Fruit fly (Drosophila melanogaster) whole organism, embryonic: ENCODE data around the gene CG8526.

Source experiments
- Atf6 ChIP-seq: fragments of 200-800 bp; sonication (Bioruptor generic); IDR thresholded peaks from 2 replicates; pipeline ENCODE4 v1.3.6; 2022; ENCODE audit warnings: missing biosample characterization, missing genetic modification characterization
- Bdp1 ChIP-seq: fragments of 200-800 bp; sonication (Bioruptor generic); optimal IDR thresholded peaks from 3 replicates; lab custom pipeline; 2016; ENCODE audit warnings: missing biosample characterization, missing genetic modification characterization
- CG10209 ChIP-seq: fragments of 200-800 bp; sonication (Bioruptor generic); optimal IDR thresholded peaks from 3 replicates; lab custom pipeline; 2017; ENCODE audit warnings: missing biosample characterization, mild to moderate bottlenecking, missing genetic modification characterization, missing genetic modification reagents
- CG10267 ChIP-seq: fragments of 200-800 bp; sonication (Bioruptor generic); optimal IDR thresholded peaks from 2 replicates; lab custom pipeline; 2018; ENCODE audit warnings: missing biosample characterization, mild to moderate bottlenecking, missing genetic modification characterization, moderate library complexity
- CG11695 ChIP-seq: fragments of 200-800 bp; sonication (Bioruptor generic); IDR thresholded peaks from 3 replicates; pipeline ENCODE4 v1.3.6; 2022; ENCODE audit warnings: missing biosample characterization, missing genetic modification characterization
- CG12769 ChIP-seq: fragments of 200-800 bp; sonication (Bioruptor generic); optimal IDR thresholded peaks from 2 replicates; lab custom pipeline; 2019; ENCODE audit warnings: missing biosample characterization, mild to moderate bottlenecking, missing genetic modification characterization, moderate library complexity
- CG12942 ChIP-seq: fragments of 200-800 bp; sonication (Bioruptor generic); optimal IDR thresholded peaks from 3 replicates; lab custom pipeline; 2016; ENCODE audit warnings: missing biosample characterization, missing genetic modification characterization
- CG15601 ChIP-seq: fragments of 200-800 bp; sonication (Bioruptor generic); optimal IDR thresholded peaks from 3 replicates; lab custom pipeline; 2019; ENCODE audit warnings: missing biosample characterization, mild to moderate bottlenecking, missing genetic modification characterization, moderate library complexity
- CG1603 ChIP-seq: fragments of 200-800 bp; sonication (Bioruptor generic); optimal IDR thresholded peaks from 2 replicates; lab custom pipeline; 2019; ENCODE audit warnings: missing biosample characterization, mild to moderate bottlenecking, missing genetic modification characterization, moderate library complexity
- CG32772 ChIP-seq: fragments of 200-800 bp; sonication (Bioruptor generic); IDR thresholded peaks from 2 replicates; pipeline ENCODE4 v1.3.6; 2022; ENCODE audit warnings: missing biosample characterization, missing genetic modification characterization
- CG6791 ChIP-seq: fragments of 200-800 bp; sonication (Bioruptor generic); IDR thresholded peaks from 3 replicates; pipeline ENCODE4 v1.3.6; 2022; ENCODE audit warnings: missing biosample characterization, missing genetic modification characterization; ENCODE audit not compliant: partially characterized antibody
- CG7963 ChIP-seq: fragments of 200-800 bp; sonication (Bioruptor generic); IDR thresholded peaks from 3 replicates; pipeline ENCODE4 v1.3.6; 2022; ENCODE audit warnings: missing biosample characterization, missing genetic modification characterization; ENCODE audit not compliant: partially characterized antibody
- CG8290 ChIP-seq, 3 experiments: fragments of 200-800 bp; sonication (Bioruptor generic); optimal IDR thresholded peaks; 2 replicates each; lab custom pipeline; 2016 to 2019; ENCODE audit warnings: missing biosample characterization in 3 of 3, missing genetic modification characterization in 3 of 3, mild to moderate bottlenecking in 2 of 3, moderate library complexity in 1 of 3
- CG8924 ChIP-seq: fragments of 200-800 bp; optimal IDR thresholded peaks from 3 replicates; lab custom pipeline; 2019; ENCODE audit warnings: missing biosample characterization, mild to moderate bottlenecking, missing genetic modification characterization, moderate library complexity
- CG9797 ChIP-seq: fragments of 200-800 bp; sonication (Bioruptor generic); optimal IDR thresholded peaks from 3 replicates; lab custom pipeline; 2018; ENCODE audit warnings: missing biosample characterization, mild to moderate bottlenecking, missing genetic modification characterization
- CG9817 ChIP-seq: fragments of 200-800 bp; sonication (Bioruptor generic); optimal IDR thresholded peaks from 2 replicates; lab custom pipeline; 2018; ENCODE audit warnings: missing biosample characterization, mild to moderate bottlenecking, missing genetic modification characterization, moderate library complexity
- D ChIP-seq, 2 experiments: fragments of 200-800 bp in 1 of 2; fragments of >200 bp in 1 of 2; sonication (Bioruptor generic) in 1 of 2; optimal IDR thresholded peaks; 2 replicates in 1 of 2; 3 replicates in 1 of 2; lab custom pipeline; 2017; ENCODE audit warnings: mild to moderate bottlenecking in 1 of 2, missing biosample characterization in 1 of 2, missing genetic modification characterization in 1 of 2, missing genetic modification reagents in 1 of 2
- Dip3 ChIP-seq: fragments of 200-800 bp; sonication (Bioruptor generic); optimal IDR thresholded peaks from 3 replicates; lab custom pipeline; 2016; ENCODE audit warnings: missing biosample characterization, missing genetic modification characterization
- Doc3 ChIP-seq: fragments of 200-800 bp; sonication (Bioruptor generic); IDR thresholded peaks from 3 replicates; pipeline ENCODE4 v1.3.6; 2022; ENCODE audit warnings: missing biosample characterization, missing genetic modification characterization; ENCODE audit not compliant: partially characterized antibody
- HLH4C ChIP-seq: fragments of 200-800 bp; sonication (Bioruptor generic); IDR thresholded peaks from 3 replicates; pipeline ENCODE4 v1.3.6; 2022; ENCODE audit warnings: missing biosample characterization, missing genetic modification characterization; ENCODE audit not compliant: partially characterized antibody
- HmgD ChIP-seq: fragments of 200-800 bp; sonication (Bioruptor generic); optimal IDR thresholded peaks from 3 replicates; lab custom pipeline; 2016; ENCODE audit warnings: missing biosample characterization, missing genetic modification characterization
- Hmr ChIP-seq: fragments of 200-800 bp; sonication (Bioruptor generic); optimal IDR thresholded peaks from 3 replicates; lab custom pipeline; 2017; ENCODE audit warnings: mild to moderate bottlenecking, missing biosample characterization, missing genetic modification reagents, missing genetic modification characterization
- Hr3 ChIP-seq: fragments of 200-800 bp; sonication (Bioruptor generic); optimal IDR thresholded peaks from 3 replicates; lab custom pipeline; 2016; ENCODE audit warnings: missing biosample characterization, missing genetic modification characterization
- Hr51 ChIP-seq, 2 experiments: fragments of 200-800 bp; sonication (Bioruptor generic); optimal IDR thresholded peaks; 2 replicates in 1 of 2; 3 replicates in 1 of 2; lab custom pipeline; 2016 to 2018; ENCODE audit warnings: missing biosample characterization in 2 of 2, missing genetic modification characterization in 2 of 2, mild to moderate bottlenecking in 1 of 2, moderate library complexity in 1 of 2
- Lim3 ChIP-seq: fragments of 200-800 bp; sonication (Bioruptor generic); IDR thresholded peaks from 2 replicates; pipeline ENCODE4 v1.3.6; 2022; ENCODE audit warnings: missing biosample characterization, missing genetic modification characterization
- Myb ChIP-seq: fragments of 200-800 bp; sonication (Bioruptor generic); optimal IDR thresholded peaks from 2 replicates; lab custom pipeline; 2016; ENCODE audit warnings: missing biosample characterization, missing genetic modification characterization
- Nf-YA ChIP-seq: fragments of 200-800 bp; sonication (Bioruptor generic); IDR thresholded peaks from 2 replicates; pipeline ENCODE4 v1.3.6; 2022; ENCODE audit warnings: missing biosample characterization, missing genetic modification characterization
- Opbp ChIP-seq: fragments of 200-800 bp; sonication (Bioruptor generic); IDR thresholded peaks from 3 replicates; pipeline ENCODE4 v1.3.6; 2022; ENCODE audit warnings: missing biosample characterization, missing genetic modification characterization; ENCODE audit not compliant: partially characterized antibody
- Optix ChIP-seq: fragments of 200-800 bp; sonication (Bioruptor generic); IDR thresholded peaks from 3 replicates; pipeline ENCODE4 v1.3.6; 2022; ENCODE audit warnings: missing biosample characterization, missing genetic modification characterization
- Vsx1 ChIP-seq: fragments of 200-800 bp; sonication (Bioruptor generic); optimal IDR thresholded peaks from 2 replicates; lab custom pipeline; 2017; ENCODE audit warnings: missing biosample characterization, mild to moderate bottlenecking, missing genetic modification characterization, missing genetic modification reagents
- al ChIP-seq: fragments of 200-800 bp; sonication (Bioruptor generic); IDR thresholded peaks from 2 replicates; pipeline ENCODE4 v1.3.6; 2022; ENCODE audit warnings: missing biosample characterization, missing genetic modification characterization
- cas ChIP-seq: fragments of 200-800 bp; sonication (Bioruptor generic); IDR thresholded peaks from 2 replicates; pipeline ENCODE4 v1.3.6; 2022; ENCODE audit warnings: missing biosample characterization, missing genetic modification characterization
- dati ChIP-seq: fragments of 200-800 bp; sonication (Bioruptor generic); IDR thresholded peaks from 2 replicates; pipeline ENCODE4 v1.3.6; 2022; ENCODE audit warnings: missing biosample characterization, missing genetic modification characterization
- dmrt11E ChIP-seq: fragments of 200-800 bp; sonication (Bioruptor generic); optimal IDR thresholded peaks from 3 replicates; lab custom pipeline; 2018; ENCODE audit warnings: missing biosample characterization, mild to moderate bottlenecking, missing genetic modification characterization, moderate library complexity
- fd102C ChIP-seq: fragments of 200-800 bp; sonication (Bioruptor generic); optimal IDR thresholded peaks from 2 replicates; lab custom pipeline; 2018; ENCODE audit warnings: missing biosample characterization, mild to moderate bottlenecking, missing genetic modification characterization, moderate library complexity
- grau ChIP-seq: fragments of 200-800 bp; optimal IDR thresholded peaks from 3 replicates; lab custom pipeline; 2019; ENCODE audit warnings: missing biosample characterization, mild to moderate bottlenecking, missing genetic modification characterization, moderate library complexity
- her ChIP-seq: fragments of 200-800 bp; sonication (Bioruptor generic); optimal IDR thresholded peaks from 2 replicates; lab custom pipeline; 2016; ENCODE audit warnings: missing biosample characterization, missing genetic modification characterization
- inv ChIP-seq: fragments of 200-800 bp; sonication (Bioruptor generic); IDR thresholded peaks from 2 replicates; pipeline ENCODE4 v1.3.6; 2022; ENCODE audit warnings: missing biosample characterization, missing genetic modification characterization; ENCODE audit not compliant: partially characterized antibody
- maf-S ChIP-seq: fragments of 200-800 bp; sonication (Bioruptor generic); optimal IDR thresholded peaks from 2 replicates; lab custom pipeline; 2016; ENCODE audit warnings: missing biosample characterization, missing genetic modification characterization
- onecut ChIP-seq: fragments of 200-800 bp; sonication (Bioruptor generic); IDR thresholded peaks from 2 replicates; pipeline ENCODE4 v1.3.6; 2022; ENCODE audit warnings: missing biosample characterization, missing genetic modification characterization
- pan ChIP-seq, 4 experiments: fragments of >200 bp in 3 of 4; fragments of 200-800 bp in 1 of 4; sonication (Bioruptor generic) in 1 of 4; optimal IDR thresholded peaks in 3 of 4; IDR thresholded peaks in 1 of 4; 2 replicates each; pipeline versions ENCODE4 v1.3.6 to Lab custom; 2017 to 2022; ENCODE audit warnings: missing biosample characterization in 2 of 4, missing genetic modification characterization in 2 of 4, mixed read lengths in 1 of 4
- repo ChIP-seq: fragments of 200-800 bp; sonication (Bioruptor generic); optimal IDR thresholded peaks from 2 replicates; lab custom pipeline; 2016; ENCODE audit warnings: missing biosample characterization, missing genetic modification characterization
- sima ChIP-seq: fragments of 200-800 bp; sonication (Bioruptor generic); optimal IDR thresholded peaks from 2 replicates; lab custom pipeline; 2016; ENCODE audit warnings: missing biosample characterization, missing genetic modification characterization
- slbo ChIP-seq: fragments of 200-800 bp; sonication (Bioruptor generic); IDR thresholded peaks from 2 replicates; pipeline ENCODE4 v1.3.6; 2022; ENCODE audit warnings: missing biosample characterization, missing genetic modification characterization
- sna ChIP-seq: fragments of 200-800 bp; sonication (Bioruptor generic); IDR thresholded peaks from 2 replicates; pipeline ENCODE4 v1.3.6; 2022; ENCODE audit warnings: missing biosample characterization, missing genetic modification characterization; ENCODE audit not compliant: partially characterized antibody
- ssp ChIP-seq: fragments of 200-800 bp; sonication (Bioruptor generic); IDR thresholded peaks from 2 replicates; pipeline ENCODE4 v1.3.6; 2022; ENCODE audit warnings: missing biosample characterization, missing genetic modification characterization
- sug ChIP-seq: fragments of 200-800 bp; optimal IDR thresholded peaks from 2 replicates; lab custom pipeline; 2019; ENCODE audit warnings: missing biosample characterization, mild to moderate bottlenecking, missing genetic modification characterization, moderate library complexity
- vfl ChIP-seq: fragments of 200-800 bp; sonication (Bioruptor generic); optimal IDR thresholded peaks from 2 replicates; lab custom pipeline; 2016; ENCODE audit warnings: missing biosample characterization, missing genetic modification characterization

Gene CG8526

DNA sequence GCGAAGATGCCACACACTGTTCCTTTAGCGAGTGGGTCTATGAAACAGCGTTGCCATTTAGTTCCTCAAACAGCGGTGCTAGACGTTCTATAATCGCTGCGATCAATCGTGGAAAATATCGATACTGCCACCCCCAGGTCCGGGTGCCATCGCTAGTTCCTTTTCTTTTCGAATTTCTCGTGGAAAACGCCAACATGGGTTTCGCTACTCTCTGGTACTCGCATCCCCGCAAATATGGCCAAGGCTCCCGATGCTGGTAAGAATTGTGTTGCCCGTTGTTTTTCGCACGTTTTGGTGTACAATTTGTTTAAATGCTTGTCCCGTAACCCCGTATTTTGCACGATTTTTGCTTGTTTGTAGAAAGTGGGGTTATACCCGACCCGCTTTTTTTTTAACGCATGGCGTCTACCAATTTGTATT is 23.1 kb upstream of the CG8526 start, which contains the start of gene RpS29 (continued):
- peak; percentile 72 for TF ChIP-seq Dip3 (GFP tag; lab: Kevin White, UChicago)
- TF ChIP-seq CG12942 (GFP tag; lab: Kevin White, UChicago) = peak; percentile 78
- peak; percentile 89 for TF ChIP-seq her (GFP tag; lab: Kevin White, UChicago)
- TF ChIP-seq pan (optimal IDR thresholded peaks at IDR 0.05; lab: Kevin White, UChicago) = no peak
- peak in 1 of 2 experiments; percentile 76 for TF ChIP-seq pan (GFP tag; optimal IDR thresholded peaks at IDR 0.05 in 1 of 2, IDR thresholded peaks at IDR 0.05 in 1 of 2)
- TF ChIP-seq Optix = peak; percentile 46; the same call in 1 of the 3 replicates
- peak; percentile 72 for TF ChIP-seq al
- peak; percentile 72 for TF ChIP-seq Atf6 (GFP tag; lab: Robert Waterston, UW)
- peak; percentile 73 for TF ChIP-seq CG8290 (GFP tag; optimal IDR thresholded peaks at IDR 0.05; lab: Kevin White, UChicago)
- peak; percentile 31 to 95 for TF ChIP-seq CG8290 (tag; optimal IDR thresholded peaks at IDR 0.05; lab: Kevin White, UChicago)
- peak; percentile 68; the same call in 1 of the 2 replicates for TF ChIP-seq cas (GFP tag; lab: Robert Waterston, UW)
- TF ChIP-seq Hr3 = peak; percentile 50
- peak; percentile 76 for TF ChIP-seq grau (tag; lab: Kevin White, UChicago)
- peak; percentile 97 for TF ChIP-seq CG1603 (tag; lab: Kevin White, UChicago)
- TF ChIP-seq dati (GFP tag; lab: Robert Waterston, UW) = no peak
- no peak for TF ChIP-seq D (optimal IDR thresholded peaks at IDR 0.05; lab: Kevin White, UChicago)
- peak; percentile 60 for TF ChIP-seq D (GFP tag; optimal IDR thresholded peaks at IDR 0.05; lab: Kevin White, UChicago)
- peak; percentile 85 for TF ChIP-seq Doc3 (GFP tag; lab: Robert Waterston, UW)
- TF ChIP-seq dmrt11E (tag; lab: Kevin White, UChicago) = peak; percentile 54
- TF ChIP-seq inv (GFP tag; lab: Robert Waterston, UW) = peak; percentile 92
- peak; percentile 46; the same call in 1 of the 2 replicates for TF ChIP-seq Lim3 (GFP tag; lab: Robert Waterston, UW)
- TF ChIP-seq CG12769 (tag; lab: Kevin White, UChicago) = peak; percentile 89
- peak; percentile 79 for TF ChIP-seq vfl (GFP tag; lab: Kevin White, UChicago)
- peak; percentile 82 for TF ChIP-seq HLH4C
- TF ChIP-seq Hr51 (GFP tag; optimal IDR thresholded peaks at IDR 0.05; lab: Kevin White, UChicago) = peak; percentile 50 to 85
- peak; percentile 71 for TF ChIP-seq repo (GFP tag; lab: Kevin White, UChicago)
- TF ChIP-seq Hmr (GFP tag; lab: Kevin White, UChicago) = peak; percentile 94
- TF ChIP-seq Vsx1 (GFP tag; lab: Kevin White, UChicago) = peak; percentile 72
- TF ChIP-seq CG6791 (GFP tag; lab: Robert Waterston, UW) = peak; percentile 97
- TF ChIP-seq sima (GFP tag; lab: Kevin White, UChicago) = peak; percentile 44
- TF ChIP-seq fd102C (GFP tag; lab: Kevin White, UChicago) = no peak
- peak; percentile 92 for TF ChIP-seq HmgD (GFP tag; lab: Kevin White, UChicago)
- TF ChIP-seq CG32772 = peak; percentile 74
- TF ChIP-seq maf-S (GFP tag; lab: Kevin White, UChicago) = peak; percentile 84
- TF ChIP-seq CG8924 (tag; lab: Kevin White, UChicago) = peak; percentile 58
- TF ChIP-seq ssp (GFP tag; lab: Robert Waterston, UW) = peak; percentile 49
- TF ChIP-seq CG10209 = peak; percentile 72
- peak; percentile 81 for TF ChIP-seq CG15601 (tag; lab: Kevin White, UChicago)
- TF ChIP-seq Opbp (GFP tag; lab: Robert Waterston, UW) = peak; percentile 97
- peak; percentile 65; the same call in 1 of the 2 replicates for TF ChIP-seq onecut (GFP tag; lab: Robert Waterston, UW)
- peak; percentile 47; the same call in 2 of the 3 replicates for TF ChIP-seq CG11695 (GFP tag; lab: Robert Waterston, UW)
- TF ChIP-seq Myb (GFP tag; lab: Kevin White, UChicago) = peak; percentile 94
- peak; percentile 90 for TF ChIP-seq sna (GFP tag; lab: Robert Waterston, UW)
- TF ChIP-seq CG10267 (tag; lab: Kevin White, UChicago) = peak; percentile 84
- peak; percentile 76 for TF ChIP-seq Bdp1
- peak; percentile 95 for TF ChIP-seq slbo (GFP tag; lab: Robert Waterston, UW)
- TF ChIP-seq Nf-YA (GFP tag; lab: Robert Waterston, UW) = peak; percentile 59
- TF ChIP-seq CG9797 (GFP tag; lab: Kevin White, UChicago) = peak; percentile 87
- TF ChIP-seq CG7963 (GFP tag; lab: Robert Waterston, UW) = peak; percentile 79
- peak; percentile 83 for TF ChIP-seq CG9817 (tag; lab: Kevin White, UChicago)
- peak; percentile 89 for TF ChIP-seq sug (tag; lab: Kevin White, UChicago)
